Fruit fly (Drosophila melanogaster) whole organism, embryonic: Measurements from ENCODE around the gene CG43915.
A peak's percentile ranks its signal among the peaks of the same experiment; 100 is the strongest.

Source experiments
- BEAF-32 ChIP-seq: fragments of 200-800 bp; sonication (Bioruptor generic); optimal IDR thresholded peaks from 3 replicates; lab custom pipeline; 2017; ENCODE audit warnings: missing biosample characterization, missing genetic modification characterization, mild to moderate bottlenecking, moderate library complexity, missing genetic modification reagents
- CG12219 ChIP-seq: fragments of 200-800 bp; sonication (Bioruptor generic); optimal IDR thresholded peaks from 3 replicates; lab custom pipeline; 2018; ENCODE audit warnings: missing biosample characterization, mild to moderate bottlenecking, missing genetic modification characterization
- CG12942 ChIP-seq: fragments of 200-800 bp; sonication (Bioruptor generic); optimal IDR thresholded peaks from 3 replicates; lab custom pipeline; 2016; ENCODE audit warnings: missing biosample characterization, missing genetic modification characterization
- CG15269 ChIP-seq: fragments of 200-800 bp; sonication (Bioruptor generic); optimal IDR thresholded peaks from 2 replicates; lab custom pipeline; 2018; ENCODE audit warnings: missing biosample characterization, mild to moderate bottlenecking, missing genetic modification characterization, moderate library complexity
- CG2129 ChIP-seq: fragments of 200-800 bp; sonication (Bioruptor generic); IDR thresholded peaks from 2 replicates; pipeline ENCODE4 v1.3.6; 2022; ENCODE audit warnings: missing biosample characterization, missing genetic modification characterization; ENCODE audit not compliant: partially characterized antibody
- CG2678 ChIP-seq: fragments of 200-800 bp; sonication (Bioruptor generic); optimal IDR thresholded peaks from 3 replicates; lab custom pipeline; 2019; ENCODE audit warnings: missing biosample characterization, mild to moderate bottlenecking, missing genetic modification characterization, moderate library complexity
- CG2875 ChIP-seq: fragments of 200-800 bp; sonication (Bioruptor generic); optimal IDR thresholded peaks from 2 replicates; lab custom pipeline; 2017; ENCODE audit warnings: missing biosample characterization, mild to moderate bottlenecking, missing genetic modification characterization, missing genetic modification reagents
- CG2889 ChIP-seq: fragments of 200-800 bp; sonication (Bioruptor generic); IDR thresholded peaks from 3 replicates; pipeline ENCODE4 v1.3.6; 2022; ENCODE audit warnings: missing biosample characterization, missing genetic modification characterization
- CG31224 ChIP-seq: fragments of 200-800 bp; sonication (Bioruptor generic); IDR thresholded peaks from 2 replicates; pipeline ENCODE4 v1.3.6; 2022; ENCODE audit warnings: missing biosample characterization, missing genetic modification characterization
- CG31365 ChIP-seq: fragments of 200-800 bp; sonication (Bioruptor generic); optimal IDR thresholded peaks from 2 replicates; lab custom pipeline; 2018; ENCODE audit warnings: missing biosample characterization, mild to moderate bottlenecking, missing genetic modification characterization
- CG32772 ChIP-seq: fragments of 200-800 bp; sonication (Bioruptor generic); IDR thresholded peaks from 2 replicates; pipeline ENCODE4 v1.3.6; 2022; ENCODE audit warnings: missing biosample characterization, missing genetic modification characterization
- CG3726 ChIP-seq: fragments of 200-800 bp; sonication (Bioruptor generic); IDR thresholded peaks from 3 replicates; pipeline ENCODE4, ENCODE4 v1.3.6; 2022; ENCODE audit warnings: missing biosample characterization, missing genetic modification characterization
- CG4360 ChIP-seq: fragments of 200-800 bp; sonication (Bioruptor generic); IDR thresholded peaks from 2 replicates; pipeline ENCODE4 v1.3.6; 2022; ENCODE audit warnings: missing biosample characterization, missing genetic modification characterization
- CG4617 ChIP-seq: fragments of 200-800 bp; sonication (Bioruptor generic); optimal IDR thresholded peaks from 3 replicates; lab custom pipeline; 2016; ENCODE audit warnings: missing biosample characterization, missing genetic modification characterization, borderline replicate concordance
- CG6791 ChIP-seq: fragments of 200-800 bp; sonication (Bioruptor generic); IDR thresholded peaks from 3 replicates; pipeline ENCODE4 v1.3.6; 2022; ENCODE audit warnings: missing biosample characterization, missing genetic modification characterization; ENCODE audit not compliant: partially characterized antibody
- CG6813 ChIP-seq: fragments of 200-800 bp; sonication (Bioruptor generic); optimal IDR thresholded peaks from 2 replicates; lab custom pipeline; 2017; ENCODE audit warnings: missing biosample characterization, missing genetic modification characterization, mild to moderate bottlenecking, moderate library complexity, missing genetic modification reagents
- CG7987 ChIP-seq: fragments of 200-800 bp; sonication (Bioruptor generic); optimal IDR thresholded peaks from 2 replicates; lab custom pipeline; 2018; ENCODE audit warnings: missing biosample characterization, mild to moderate bottlenecking, missing genetic modification characterization, moderate library complexity
- CG8478 ChIP-seq: fragments of >200 bp; optimal IDR thresholded peaks from 2 replicates; lab custom pipeline; 2018
- CG8924 ChIP-seq: fragments of 200-800 bp; optimal IDR thresholded peaks from 3 replicates; lab custom pipeline; 2019; ENCODE audit warnings: missing biosample characterization, mild to moderate bottlenecking, missing genetic modification characterization, moderate library complexity
- CG9876 ChIP-seq: fragments of 200-800 bp; sonication (Bioruptor generic); optimal IDR thresholded peaks from 2 replicates; lab custom pipeline; 2016; ENCODE audit warnings: missing biosample characterization, missing genetic modification characterization
- CG9932 ChIP-seq: fragments of 200-800 bp; sonication (Bioruptor generic); IDR thresholded peaks from 2 replicates; pipeline ENCODE4 v1.3.6; 2022; ENCODE audit warnings: missing biosample characterization, missing genetic modification characterization
- D19A ChIP-seq: fragments of 200-800 bp; optimal IDR thresholded peaks from 3 replicates; lab custom pipeline; 2019; ENCODE audit warnings: missing biosample characterization, mild to moderate bottlenecking, missing genetic modification characterization, moderate library complexity
- E2f2 ChIP-seq: fragments of 200-800 bp; sonication (Bioruptor generic); IDR thresholded peaks from 2 replicates; pipeline ENCODE4 v1.3.6; 2022; ENCODE audit warnings: missing biosample characterization, missing genetic modification characterization
- Ets65A ChIP-seq: fragments of 200-800 bp; sonication (Bioruptor generic); peaks from one replicate; lab custom pipeline; 2016; ENCODE audit warnings: missing biosample characterization, missing genetic modification characterization
- Hand ChIP-seq: fragments of 200-800 bp; sonication (Bioruptor generic); optimal IDR thresholded peaks from 2 replicates; lab custom pipeline; 2017; ENCODE audit warnings: mild to moderate bottlenecking, missing biosample characterization, missing genetic modification reagents, missing genetic modification characterization
- Hmx ChIP-seq: fragments of 200-800 bp; sonication (Bioruptor generic); optimal IDR thresholded peaks from 2 replicates; lab custom pipeline; 2016; ENCODE audit warnings: missing biosample characterization, missing genetic modification characterization
- MESR4 ChIP-seq: fragments of 200-800 bp; sonication (Bioruptor generic); optimal IDR thresholded peaks from 2 replicates; lab custom pipeline; 2018; ENCODE audit warnings: missing biosample characterization, mild to moderate bottlenecking, missing genetic modification characterization, moderate library complexity
- Meics ChIP-seq: fragments of 200-800 bp; sonication (Bioruptor generic); optimal IDR thresholded peaks from 2 replicates; lab custom pipeline; 2017; ENCODE audit warnings: missing biosample characterization, mild to moderate bottlenecking, missing genetic modification characterization
- Ptx1 ChIP-seq: fragments of 200-800 bp; sonication (Bioruptor generic); IDR thresholded peaks from 2 replicates; pipeline ENCODE4 v1.3.6; 2022; ENCODE audit warnings: missing biosample characterization, missing genetic modification characterization
- Sox100B ChIP-seq: fragments of 200-800 bp; sonication (Bioruptor generic); optimal IDR thresholded peaks from 3 replicates; lab custom pipeline; 2018; ENCODE audit warnings: missing biosample characterization, mild to moderate bottlenecking, missing genetic modification characterization
- TFAM ChIP-seq: fragments of 200-800 bp; sonication (Bioruptor generic); optimal IDR thresholded peaks from 2 replicates; lab custom pipeline; 2017; ENCODE audit warnings: missing biosample characterization, missing genetic modification characterization, inconsistent platforms
- cas ChIP-seq: fragments of 200-800 bp; sonication (Bioruptor generic); IDR thresholded peaks from 2 replicates; pipeline ENCODE4 v1.3.6; 2022; ENCODE audit warnings: missing biosample characterization, missing genetic modification characterization
- chinmo ChIP-seq: fragments of 200-800 bp; sonication (Bioruptor generic); IDR thresholded peaks from 4 replicates; pipeline ENCODE4 v1.3.6; 2022; ENCODE audit warnings: missing biosample characterization, missing genetic modification characterization; ENCODE audit not compliant: partially characterized antibody
- ci ChIP-seq: fragments of 200-800 bp; sonication (Bioruptor generic); IDR thresholded peaks from 3 replicates; pipeline ENCODE4 v1.3.6; 2022; ENCODE audit warnings: missing biosample characterization, missing genetic modification characterization
- dati ChIP-seq: fragments of 200-800 bp; sonication (Bioruptor generic); IDR thresholded peaks from 2 replicates; pipeline ENCODE4 v1.3.6; 2022; ENCODE audit warnings: missing biosample characterization, missing genetic modification characterization
- her ChIP-seq: fragments of 200-800 bp; sonication (Bioruptor generic); optimal IDR thresholded peaks from 2 replicates; lab custom pipeline; 2016; ENCODE audit warnings: missing biosample characterization, missing genetic modification characterization
- ken ChIP-seq: fragments of 200-800 bp; sonication (Bioruptor generic); IDR thresholded peaks from 3 replicates; pipeline ENCODE4 v1.3.6; 2022; ENCODE audit warnings: missing biosample characterization, missing genetic modification characterization
- lbe ChIP-seq: fragments of 200-800 bp; sonication (Bioruptor generic); optimal IDR thresholded peaks from 2 replicates; lab custom pipeline; 2016; ENCODE audit warnings: missing biosample characterization, mild to moderate bottlenecking, missing genetic modification characterization
- maf-S ChIP-seq: fragments of 200-800 bp; sonication (Bioruptor generic); optimal IDR thresholded peaks from 2 replicates; lab custom pipeline; 2016; ENCODE audit warnings: missing biosample characterization, missing genetic modification characterization
- mam ChIP-seq: fragments of 200-800 bp; sonication (Bioruptor generic); optimal IDR thresholded peaks from 3 replicates; lab custom pipeline; 2016; ENCODE audit warnings: missing biosample characterization, missing genetic modification characterization
- pros ChIP-seq: fragments of 200-800 bp; sonication (Bioruptor generic); optimal IDR thresholded peaks from 3 replicates; lab custom pipeline; 2019; ENCODE audit warnings: missing biosample characterization, mild to moderate bottlenecking, missing genetic modification characterization, moderate library complexity
- rib ChIP-seq: fragments of 200-800 bp; sonication (Bioruptor generic); IDR thresholded peaks from 2 replicates; pipeline ENCODE4 v1.3.6; 2022; ENCODE audit warnings: missing biosample characterization, missing genetic modification characterization
- ro ChIP-seq: fragments of 200-800 bp; sonication (Bioruptor generic); IDR thresholded peaks from 2 replicates; pipeline ENCODE4 v1.3.6; 2022; ENCODE audit warnings: missing biosample characterization, missing genetic modification characterization
- scrt ChIP-seq: fragments of 200-800 bp; sonication (Bioruptor generic); optimal IDR thresholded peaks from 2 replicates; lab custom pipeline; 2018; ENCODE audit warnings: missing biosample characterization, mild to moderate bottlenecking, missing genetic modification characterization, moderate library complexity
- sr ChIP-seq: fragments of 200-800 bp; sonication (Bioruptor generic); IDR thresholded peaks from 3 replicates; pipeline ENCODE4 v1.3.6; 2022; ENCODE audit warnings: missing biosample characterization, missing genetic modification characterization
- tll ChIP-seq, 2 experiments: fragments of 200-800 bp in 1 of 2; fragments of >200 bp in 1 of 2; sonication (Bioruptor generic) in 1 of 2; optimal IDR thresholded peaks; 2 replicates each; lab custom pipeline; 2017 to 2019; ENCODE audit warnings: missing biosample characterization in 2 of 2, missing genetic modification characterization in 2 of 2, mild to moderate bottlenecking in 1 of 2, moderate library complexity in 1 of 2
- tup ChIP-seq: fragments of 200-800 bp; sonication (Bioruptor generic); optimal IDR thresholded peaks from 2 replicates; lab custom pipeline; 2016; ENCODE audit warnings: missing biosample characterization, mild to moderate bottlenecking, missing genetic modification characterization, moderate library complexity
- z ChIP-seq: fragments of 200-800 bp; sonication (Bioruptor generic); IDR thresholded peaks from 3 replicates; pipeline ENCODE4 v1.3.6; 2022; ENCODE audit warnings: missing biosample characterization, missing genetic modification characterization
- zen2 ChIP-seq: fragments of 200-800 bp; sonication (Bioruptor generic); IDR thresholded peaks from 3 replicates; pipeline ENCODE4 v1.3.6; 2022; ENCODE audit warnings: missing biosample characterization, missing genetic modification characterization; ENCODE audit not compliant: partially characterized antibody

The CG43915 gene

DNA sequence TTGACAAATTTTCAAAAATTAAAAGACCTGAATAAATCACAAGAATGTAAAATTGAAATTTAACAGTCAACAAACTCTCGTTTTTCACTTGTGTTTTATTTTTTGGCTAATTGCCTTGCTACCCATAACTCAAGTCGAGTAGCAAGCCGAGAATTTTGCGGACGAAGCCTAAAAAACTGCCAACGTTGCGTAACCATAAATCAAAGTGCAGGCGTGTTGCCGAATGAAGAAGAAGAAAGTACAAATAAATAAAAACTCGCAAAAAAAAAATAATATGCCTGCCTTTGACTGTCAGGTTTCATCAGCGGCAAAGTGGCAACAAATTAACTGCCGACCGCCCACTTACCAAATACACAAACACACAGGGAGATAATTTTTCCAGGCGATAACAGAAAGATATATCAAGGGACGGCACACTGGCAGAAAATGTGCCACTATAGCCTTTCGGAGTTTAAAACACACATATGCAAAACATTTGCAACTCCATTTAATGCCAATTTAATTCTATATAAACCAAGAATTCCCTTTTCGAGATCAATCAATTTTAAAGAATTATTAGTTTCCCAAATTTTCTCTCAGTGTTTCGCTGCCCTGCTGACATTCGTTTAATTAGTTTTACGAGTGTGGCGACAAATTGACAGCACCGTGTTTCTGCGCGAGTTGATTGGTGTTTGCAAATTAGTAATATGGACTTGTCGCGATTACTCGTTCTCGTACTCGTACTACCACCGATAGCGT, 44.3 kb upstream of the CG43915 start (continued):
- TF ChIP-seq CG2889 (peak; percentile 89), TFAM (GFP tag; lab: Kevin White, UChicago) (no peak), rib (GFP tag; lab: Robert Waterston, UW) (peak; percentile 94), pros (GFP tag; lab: Kevin White, UChicago) (no peak), z (GFP tag; lab: Robert Waterston, UW) (no peak), CG4617 (GFP tag; lab: Kevin White, UChicago) (peak; percentile 22), zen2 (GFP tag; lab: Robert Waterston, UW) (no peak), cas (GFP tag; lab: Robert Waterston, UW) (peak; percentile 81), CG32772 (GFP tag; lab: Robert Waterston, UW) (peak; percentile 78), Meics (GFP tag; lab: Kevin White, UChicago) (peak; percentile 93), tll (GFP tag; optimal IDR thresholded peaks at IDR 0.05; lab: Kevin White, UChicago) (no peak), CG6791 (GFP tag; lab: Robert Waterston, UW) (no peak), Ets65A (peak; percentile 99), Sox100B (GFP tag; lab: Kevin White, UChicago) (peak; percentile 66), CG4360 (GFP tag; lab: Robert Waterston, UW) (no peak), CG8478 (no peak), her (GFP tag; lab: Kevin White, UChicago) (peak; percentile 81), sr (GFP tag; lab: Robert Waterston, UW) (0 out of 3 replicates have a peak, but pooled peaks have one; percentile 31), CG9932 (GFP tag; lab: Robert Waterston, UW) (peak; percentile 90), CG12942 (GFP tag; lab: Kevin White, UChicago) (peak; percentile 79), CG3726 (GFP tag; lab: Robert Waterston, UW) (peak; percentile 76; the same call in 2 of the 3 replicates), CG2875 (GFP tag; lab: Kevin White, UChicago) (peak; percentile 25), Ptx1 (GFP tag; lab: Robert Waterston, UW) (peak; percentile 88), dati (peak; percentile 47; the same call in 1 of the 2 replicates), scrt (GFP tag; lab: Kevin White, UChicago) (peak; percentile 87), D19A (tag; lab: Kevin White, UChicago) (peak; percentile 62), MESR4 (GFP tag; lab: Kevin White, UChicago) (peak; percentile 9), CG6813 (peak; percentile 77), E2f2 (GFP tag; lab: Robert Waterston, UW) (peak; percentile 64; the same call in 1 of the 2 replicates), CG9876 (GFP tag; lab: Kevin White, UChicago) (peak; percentile 81), CG31224 (GFP tag; lab: Robert Waterston, UW) (peak; percentile 87), CG12219 (GFP tag; lab: Kevin White, UChicago) (peak; percentile 86), CG2678 (tag; lab: Kevin White, UChicago) (peak; percentile 94), lbe (GFP tag; lab: Kevin White, UChicago) (peak; percentile 87), BEAF-32 (GFP tag; lab: Kevin White, UChicago) (no peak), maf-S (GFP tag; lab: Kevin White, UChicago) (peak; percentile 85), CG8924 (peak; percentile 88), Hmx (GFP tag; lab: Kevin White, UChicago) (peak; percentile 57), ci (GFP tag; lab: Robert Waterston, UW) (peak; percentile 92), CG15269 (peak; percentile 93), tup (GFP tag; lab: Kevin White, UChicago) (peak; percentile 73), ro (GFP tag; lab: Robert Waterston, UW) (peak; percentile 40), CG2129 (GFP tag; lab: Robert Waterston, UW) (no peak), CG7987 (GFP tag; lab: Kevin White, UChicago) (peak; percentile 42), Hand (GFP tag; lab: Kevin White, UChicago) (peak; percentile 89), mam (GFP tag; lab: Kevin White, UChicago) (peak; percentile 95), CG31365 (tag; lab: Kevin White, UChicago) (peak; percentile 51), chinmo (GFP tag; lab: Robert Waterston, UW) (no peak), ken (GFP tag; lab: Robert Waterston, UW) (peak; percentile 76)
